Worm (Caenorhabditis elegans) whole organism, L3 larva: ENCODE measurements around the gene F18E2.15.

Experiments
- ceh-82 ChIP-seq: fragments of 150-350 bp; optimal IDR thresholded peaks from 2 replicates; lab custom pipeline; 2014; ENCODE audit warnings: missing biosample characterization, missing genetic modification characterization
- ceh-9 ChIP-seq: sonication (generic microtip); optimal IDR thresholded peaks from 2 replicates; lab custom pipeline; 2018; ENCODE audit warnings: missing biosample characterization, missing genetic modification characterization
- daf-12 ChIP-seq: fragments of 150-350 bp; optimal IDR thresholded peaks from 2 replicates; lab custom pipeline; 2014; ENCODE audit warnings: missing biosample characterization, missing genetic modification reagents, missing genetic modification characterization
- elt-3 ChIP-seq, 3 experiments: fragments of 150-350 bp in 1 of 3; sonication (generic microtip) in 2 of 3; optimal IDR thresholded peaks; 2 replicates in 2 of 3; 4 replicates in 1 of 3; lab custom pipeline; 2014 to 2017; ENCODE audit warnings: missing biosample characterization in 3 of 3, missing genetic modification characterization in 3 of 3
- mml-1 ChIP-seq: fragments of 150-350 bp; sonication (generic microtip); optimal IDR thresholded peaks from 3 replicates; lab custom pipeline; 2014; ENCODE audit warnings: missing biosample characterization, missing genetic modification characterization
- nhr-67 ChIP-seq: fragments of 150-350 bp; optimal IDR thresholded peaks from 2 replicates; lab custom pipeline; 2014; ENCODE audit warnings: missing biosample characterization, missing genetic modification characterization
- pqm-1 ChIP-seq: fragments of 150-350 bp; optimal IDR thresholded peaks from 2 replicates; lab custom pipeline; 2017; ENCODE audit warnings: missing biosample characterization, missing genetic modification characterization, inconsistent platforms
- ztf-11 ChIP-seq: fragments of 150-350 bp; optimal IDR thresholded peaks from 2 replicates; lab custom pipeline; 2014; ENCODE audit warnings: missing biosample characterization, missing genetic modification characterization

F18E2.15 gene

DNA sequence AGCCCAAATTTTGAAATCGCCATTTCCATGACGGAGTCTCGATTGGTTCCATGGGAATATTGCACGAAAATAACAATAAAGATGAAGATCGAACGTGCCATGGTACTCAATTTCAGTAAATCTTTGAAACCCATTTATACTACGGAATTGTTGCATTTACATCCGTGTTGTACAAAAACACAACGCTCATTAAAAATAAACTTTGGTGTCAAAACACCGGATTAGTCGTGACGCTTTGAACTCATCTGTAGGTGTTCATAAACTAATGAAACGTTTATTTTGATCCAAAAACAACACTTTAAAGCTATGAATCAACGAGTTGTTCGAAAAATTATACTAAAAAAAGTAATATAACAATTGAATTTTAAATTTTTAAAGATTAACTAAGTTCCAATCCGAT is 46.7 kb downstream of the F18E2.15 start, which contains the start of gene R11D1.4:
Gene R11D1.4, minus strand, starts transcription at position 101 of the 400 bp plus-strand sequence.
- TF ChIP-seq ceh-82 (tag; lab: Kevin White, UChicago) (no peak), mml-1 (tag; lab: Kevin White, UChicago) (no peak), ceh-9 (tag; lab: Kevin White, UChicago) (no peak), pqm-1 (tag; lab: Kevin White, UChicago) (no peak)

DNA sequence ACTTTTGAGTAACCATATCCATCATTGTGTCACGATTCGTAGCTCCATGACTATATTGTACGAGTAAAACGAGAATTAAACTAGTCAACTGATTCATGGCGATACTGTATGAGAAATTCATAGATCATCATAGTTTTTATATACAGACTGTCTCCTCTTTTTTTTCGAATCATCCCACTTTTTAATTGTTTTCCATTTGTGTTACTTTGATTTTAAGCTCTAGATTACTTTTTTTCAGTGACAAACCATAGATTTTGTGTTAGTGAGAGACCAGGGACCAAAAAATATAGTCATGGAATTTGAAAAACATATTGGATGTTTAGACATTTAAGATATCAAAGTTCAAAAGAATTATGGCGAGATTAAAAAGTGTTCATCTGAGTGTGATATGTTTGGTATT is 48.8 kb downstream of the F18E2.15 start, which contains the start of gene R11D1.3:
Gene R11D1.3, minus strand, starts transcription at position 101 of the 400 bp plus-strand sequence.
- TF ChIP-seq elt-3 (tag; optimal IDR thresholded peaks at IDR 0.05; lab: Kevin White, UChicago) (no peak), daf-12 (tag; lab: Kevin White, UChicago) (no peak), nhr-67 (tag; lab: Kevin White, UChicago) (no peak), ztf-11 (no peak)
